Fruit fly (Drosophila melanogaster) whole organism, prepupa: ENCODE results near the gene CG9173.
"Not testable (repeated sequence)": the region's sequence is repeated elsewhere in the genome, so short reads cannot be mapped to it uniquely, and the experiment has no call there.

ENCODE experiments used
- Blimp-1 ChIP-seq: fragments of 200-800 bp; sonication (Bioruptor generic); optimal IDR thresholded peaks from 3 replicates; lab custom pipeline; 2017; ENCODE audit warnings: missing biosample characterization, missing genetic modification characterization, mild to moderate bottlenecking, moderate library complexity, missing genetic modification reagents
- CG10631 ChIP-seq: fragments of 200-800 bp; sonication (Bioruptor generic); optimal IDR thresholded peaks from 2 replicates; lab custom pipeline; 2016; ENCODE audit warnings: missing biosample characterization, missing genetic modification characterization
- CG11294 ChIP-seq: fragments of 200-800 bp; sonication (Bioruptor generic); IDR thresholded peaks from 2 replicates; pipeline ENCODE4 v1.3.6; 2022; ENCODE audit warnings: missing biosample characterization, missing genetic modification characterization
- CG11902 ChIP-seq: fragments of 200-800 bp; sonication (Bioruptor generic); optimal IDR thresholded peaks from 3 replicates; lab custom pipeline; 2016; ENCODE audit warnings: missing biosample characterization, missing genetic modification characterization
- CG15336 ChIP-seq: fragments of 200-800 bp; sonication (Bioruptor generic); IDR thresholded peaks from 2 replicates; pipeline ENCODE4 v1.3.6; 2022; ENCODE audit warnings: missing biosample characterization, missing genetic modification characterization
- CG1621 ChIP-seq: fragments of 200-800 bp; sonication (Bioruptor generic); optimal IDR thresholded peaks from 3 replicates; lab custom pipeline; 2018; ENCODE audit warnings: missing biosample characterization, mild to moderate bottlenecking, missing genetic modification characterization
- CG16779 ChIP-seq: fragments of 200-800 bp; sonication (Bioruptor generic); optimal IDR thresholded peaks from 3 replicates; lab custom pipeline; 2017; ENCODE audit warnings: missing biosample characterization, mild to moderate bottlenecking, missing genetic modification characterization
- CG3032 ChIP-seq: fragments of 200-800 bp; optimal IDR thresholded peaks from 2 replicates; lab custom pipeline; 2019; ENCODE audit warnings: missing biosample characterization, mild to moderate bottlenecking, missing genetic modification characterization, moderate library complexity
- CG31627 ChIP-seq: fragments of 200-800 bp; sonication (Bioruptor generic); optimal IDR thresholded peaks from 3 replicates; lab custom pipeline; 2016; ENCODE audit warnings: missing biosample characterization, missing genetic modification characterization
- CG3919 ChIP-seq: fragments of 200-800 bp; sonication (Bioruptor generic); optimal IDR thresholded peaks from 3 replicates; lab custom pipeline; 2016; ENCODE audit warnings: missing biosample characterization, missing genetic modification characterization
- CG6163 ChIP-seq: fragments of 200-800 bp; sonication (Bioruptor generic); IDR thresholded peaks from 3 replicates; pipeline ENCODE4 v1.3.6; 2022; ENCODE audit warnings: missing biosample characterization, missing genetic modification characterization
- CG6276 ChIP-seq: fragments of 200-800 bp; sonication (Bioruptor generic); optimal IDR thresholded peaks from 2 replicates; lab custom pipeline; 2017; ENCODE audit warnings: missing biosample characterization, mild to moderate bottlenecking, missing genetic modification characterization
- CG6792 ChIP-seq: fragments of 200-800 bp; sonication (Bioruptor generic); optimal IDR thresholded peaks from 3 replicates; lab custom pipeline; 2016; ENCODE audit warnings: missing biosample characterization, missing genetic modification characterization
- CG6808 ChIP-seq: fragments of 200-800 bp; sonication (Bioruptor generic); optimal IDR thresholded peaks from 3 replicates; lab custom pipeline; 2017; ENCODE audit warnings: missing biosample characterization, missing genetic modification characterization, mild to moderate bottlenecking, moderate library complexity, missing genetic modification reagents
- CG6854 ChIP-seq: fragments of 200-800 bp; sonication (Bioruptor generic); optimal IDR thresholded peaks from 2 replicates; lab custom pipeline; 2017; ENCODE audit warnings: missing biosample characterization, mild to moderate bottlenecking, missing genetic modification characterization
- CG8119 ChIP-seq: fragments of 200-800 bp; sonication (Bioruptor generic); IDR thresholded peaks from 3 replicates; pipeline ENCODE4 v1.3.6; 2022; ENCODE audit warnings: missing biosample characterization, missing genetic modification characterization
- CG8632 ChIP-seq: fragments of 200-800 bp; sonication (Bioruptor generic); optimal IDR thresholded peaks from 3 replicates; lab custom pipeline; 2016; ENCODE audit warnings: missing biosample characterization, missing genetic modification characterization
- Eip75B ChIP-seq: fragments of 200-800 bp; sonication (Bioruptor generic); optimal IDR thresholded peaks from 3 replicates; lab custom pipeline; 2016; ENCODE audit warnings: missing biosample characterization, missing genetic modification characterization
- Eip93F ChIP-seq: fragments of 200-800 bp; sonication (Bioruptor generic); optimal IDR thresholded peaks from 2 replicates; lab custom pipeline; 2016; ENCODE audit warnings: missing biosample characterization, mild to moderate bottlenecking, missing genetic modification characterization
- Ets21C ChIP-seq: fragments of 200-800 bp; sonication (Bioruptor generic); optimal IDR thresholded peaks from 3 replicates; lab custom pipeline; 2016; ENCODE audit warnings: missing biosample characterization, missing genetic modification characterization
- Ets96B ChIP-seq: fragments of 200-800 bp; optimal IDR thresholded peaks from 2 replicates; lab custom pipeline; 2019; ENCODE audit warnings: missing biosample characterization, mild to moderate bottlenecking, missing genetic modification characterization, moderate library complexity
- Gug ChIP-seq: fragments of 200-800 bp; sonication (Bioruptor generic); IDR thresholded peaks from 2 replicates; pipeline ENCODE4 v1.3.6; 2022; ENCODE audit warnings: missing biosample characterization, missing genetic modification characterization
- Hr38 ChIP-seq: sonication (Bioruptor generic); optimal IDR thresholded peaks from 2 replicates; lab custom pipeline; 2016; ENCODE audit warnings: missing biosample characterization, missing genetic modification characterization
- Hr39 ChIP-seq: fragments of 200-800 bp; sonication (Bioruptor generic); optimal IDR thresholded peaks from 2 replicates; lab custom pipeline; 2016; ENCODE audit warnings: missing biosample characterization, missing genetic modification characterization
- Hr4 ChIP-seq: fragments of 200-800 bp; sonication (Bioruptor generic); optimal IDR thresholded peaks from 3 replicates; lab custom pipeline; 2016; ENCODE audit warnings: missing biosample characterization, missing genetic modification characterization
- Lpt ChIP-seq: fragments of 200-800 bp; sonication (Bioruptor generic); optimal IDR thresholded peaks from 3 replicates; lab custom pipeline; 2016; ENCODE audit warnings: missing biosample characterization, missing genetic modification characterization
- Met ChIP-seq: fragments of 200-800 bp; sonication (Bioruptor generic); optimal IDR thresholded peaks from 3 replicates; lab custom pipeline; 2016; ENCODE audit warnings: missing biosample characterization, missing genetic modification characterization
- OdsH ChIP-seq: fragments of 200-800 bp; sonication (Bioruptor generic); optimal IDR thresholded peaks from 3 replicates; lab custom pipeline; 2016; ENCODE audit warnings: missing biosample characterization, missing genetic modification characterization
- Smox ChIP-seq: fragments of 200-800 bp; sonication (Bioruptor generic); optimal IDR thresholded peaks from 3 replicates; lab custom pipeline; 2016; ENCODE audit warnings: missing biosample characterization, missing genetic modification characterization
- Sox14 ChIP-seq: fragments of 200-800 bp; sonication (Bioruptor generic); optimal IDR thresholded peaks from 3 replicates; lab custom pipeline; 2016; ENCODE audit warnings: missing biosample characterization, missing genetic modification characterization
- Sox15 ChIP-seq: fragments of 200-800 bp; sonication (Bioruptor generic); optimal IDR thresholded peaks from 3 replicates; lab custom pipeline; 2016; ENCODE audit warnings: missing biosample characterization, missing genetic modification characterization
- achi ChIP-seq: fragments of 200-800 bp; sonication (Bioruptor generic); optimal IDR thresholded peaks from 3 replicates; lab custom pipeline; 2016; ENCODE audit warnings: missing biosample characterization, missing genetic modification characterization
- cyc ChIP-seq: fragments of 200-800 bp; sonication (Bioruptor generic); optimal IDR thresholded peaks from 3 replicates; lab custom pipeline; 2016; ENCODE audit warnings: missing biosample characterization, missing genetic modification characterization
- dac ChIP-seq: fragments of 200-800 bp; sonication (Bioruptor generic); optimal IDR thresholded peaks from 2 replicates; lab custom pipeline; 2017; ENCODE audit warnings: missing biosample characterization, mild to moderate bottlenecking, missing genetic modification characterization
- dsx ChIP-seq: fragments of 200-800 bp; optimal IDR thresholded peaks from 3 replicates; lab custom pipeline; 2019; ENCODE audit warnings: missing biosample characterization, mild to moderate bottlenecking, missing genetic modification characterization, moderate library complexity; ENCODE audit not compliant: poor library complexity, severe bottlenecking
- eg ChIP-seq: fragments of 200-800 bp; sonication (Bioruptor generic); IDR thresholded peaks from 3 replicates; pipeline ENCODE4 v1.3.6; 2022; ENCODE audit warnings: missing biosample characterization, missing genetic modification characterization
- esn ChIP-seq: fragments of 200-800 bp; sonication (Bioruptor generic); optimal IDR thresholded peaks from 2 replicates; lab custom pipeline; 2016; ENCODE audit warnings: missing biosample characterization, mild to moderate bottlenecking, missing genetic modification characterization, moderate library complexity
- fd85E ChIP-seq: fragments of 200-800 bp; sonication (Bioruptor generic); optimal IDR thresholded peaks from 3 replicates; lab custom pipeline; 2016; ENCODE audit warnings: missing biosample characterization, missing genetic modification characterization
- fkh ChIP-seq: fragments of 200-800 bp; sonication (Bioruptor generic); optimal IDR thresholded peaks from 3 replicates; lab custom pipeline; 2017; ENCODE audit warnings: missing biosample characterization, mild to moderate bottlenecking, missing genetic modification characterization, moderate library complexity
- lz ChIP-seq: fragments of 200-800 bp; sonication (Bioruptor generic); optimal IDR thresholded peaks from 3 replicates; lab custom pipeline; 2016; ENCODE audit warnings: missing biosample characterization, missing genetic modification characterization
- net ChIP-seq: fragments of 200-800 bp; sonication (Bioruptor generic); optimal IDR thresholded peaks from 3 replicates; lab custom pipeline; 2016; ENCODE audit warnings: missing biosample characterization, missing genetic modification characterization
- salr ChIP-seq, 2 experiments: fragments of 200-800 bp; sonication (Bioruptor generic); optimal IDR thresholded peaks; 3 replicates each; lab custom pipeline; 2016 to 2018; ENCODE audit warnings: missing biosample characterization in 2 of 2, missing genetic modification characterization in 2 of 2, mild to moderate bottlenecking in 1 of 2
- ss ChIP-seq, 2 experiments: fragments of 200-800 bp; sonication (Bioruptor generic); optimal IDR thresholded peaks; 2 replicates in 1 of 2; 3 replicates in 1 of 2; lab custom pipeline; 2017 to 2018; ENCODE audit warnings: mild to moderate bottlenecking in 2 of 2, missing biosample characterization in 2 of 2, missing genetic modification characterization in 2 of 2, moderate library complexity in 1 of 2
- svp ChIP-seq: fragments of 200-800 bp; sonication (Bioruptor generic); peaks from one replicate; lab custom pipeline; 2016; ENCODE audit warnings: missing biosample characterization, missing genetic modification characterization
- vri ChIP-seq: fragments of 200-800 bp; sonication (Bioruptor generic); optimal IDR thresholded peaks from 3 replicates; lab custom pipeline; 2016; ENCODE audit warnings: missing biosample characterization, mild to moderate bottlenecking, missing genetic modification characterization

CG9173 gene

DNA sequence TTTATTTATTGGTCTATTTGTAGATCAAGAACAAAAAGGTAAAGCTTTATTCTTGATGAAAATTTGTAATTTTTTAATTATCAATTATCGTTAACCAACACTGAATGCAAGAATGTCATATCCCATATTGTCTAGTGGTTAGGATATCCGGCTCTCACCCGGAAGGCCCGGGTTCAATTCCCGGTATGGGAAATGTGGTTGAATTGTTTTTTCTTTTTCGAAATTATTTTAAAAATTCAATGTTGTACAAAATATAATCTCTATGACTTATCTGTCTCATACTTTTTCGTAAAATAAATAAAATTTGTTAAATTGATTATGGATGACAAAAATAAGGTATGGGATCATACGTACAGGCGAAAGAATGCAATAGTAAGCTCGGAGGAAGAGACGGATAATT, 25.0 kb downstream of the CG9173 start, which contains the start of gene CG32320:
Gene CG32320 (plus strand): TSS at position 301 of the 400 bp plus-strand sequence.
- TF ChIP-seq Blimp-1, CG3919, Met (GFP tag; lab: Kevin White, UChicago): not testable (repeated sequence)

- TF ChIP-seq CG1621 = no peak
- TF ChIP-seq Lpt (GFP tag; lab: Kevin White, UChicago) = no peak
- TF ChIP-seq dac (GFP tag; lab: Kevin White, UChicago) = no peak
These were observed 28.8 kb downstream of the CG9173 start for dm6 chr3L:1394463-1394862.

DNA sequence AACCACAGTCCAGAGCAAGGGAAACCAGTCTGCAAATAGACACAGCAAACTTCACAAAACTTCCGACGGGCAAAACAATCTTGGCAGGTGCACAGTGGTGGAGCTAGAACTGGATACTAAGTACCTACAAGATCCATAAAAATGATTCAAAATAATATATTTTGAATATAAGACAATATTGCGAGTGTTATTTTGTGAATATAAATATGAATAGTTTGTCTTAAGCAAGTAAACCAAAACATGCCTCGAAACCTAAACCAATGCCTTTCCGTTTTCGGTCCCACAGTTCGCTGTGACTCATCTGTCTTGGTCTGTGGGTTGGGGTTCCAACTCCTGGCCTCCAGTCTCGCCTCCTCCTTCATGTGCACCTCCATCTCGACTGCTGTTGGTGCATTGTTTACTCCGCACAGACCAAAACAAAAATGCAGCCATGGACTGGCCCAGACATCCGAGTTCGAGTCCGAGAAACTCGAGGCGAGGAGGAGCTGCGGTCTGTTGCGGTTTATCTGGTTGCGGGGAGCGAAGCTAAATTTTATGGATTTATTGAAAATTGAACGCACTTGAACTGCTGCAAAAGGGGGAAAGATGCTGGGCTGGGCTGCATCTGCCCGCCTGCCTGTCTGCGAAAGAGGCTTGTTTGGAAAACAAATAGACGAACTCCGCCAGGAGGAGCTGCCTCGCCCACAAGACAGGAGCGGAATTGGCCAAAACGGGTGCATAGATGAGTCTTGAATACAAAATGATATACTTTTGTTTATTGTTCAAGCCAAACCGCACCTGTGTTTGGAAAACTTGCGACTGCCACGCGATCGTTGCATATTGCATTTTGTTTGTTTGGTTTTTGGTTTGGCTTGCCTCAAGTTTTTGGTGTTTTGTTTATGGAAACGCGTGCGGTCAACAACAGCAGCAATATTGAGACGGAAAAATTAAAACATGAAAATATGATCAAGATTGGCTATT, 31.0 kb downstream of the CG9173 start:
- no peak for TF ChIP-seq Hr38 (GFP tag; lab: Kevin White, UChicago)
- TF ChIP-seq Hr39 (GFP tag; lab: Kevin White, UChicago) = no peak
- no peak for TF ChIP-seq vri (GFP tag; lab: Kevin White, UChicago)
- peak; percentile 33 for TF ChIP-seq Sox15
- TF ChIP-seq CG6163 (GFP tag; lab: Robert Waterston, UW) = peak; percentile 94
- peak; percentile 84 for TF ChIP-seq CG10631 (GFP tag; lab: Kevin White, UChicago)
- TF ChIP-seq Sox14 (GFP tag; lab: Kevin White, UChicago) = peak; percentile 84
- peak; percentile 80 for TF ChIP-seq CG8119 (GFP tag; lab: Robert Waterston, UW)
- peak; percentile 71 for TF ChIP-seq dac (GFP tag; lab: Kevin White, UChicago)
- no peak for TF ChIP-seq Blimp-1 (GFP tag; lab: Kevin White, UChicago)
- no peak for TF ChIP-seq CG6854 (GFP tag; lab: Kevin White, UChicago)
- TF ChIP-seq CG15336 = peak; percentile 82
- peak; percentile 72 for TF ChIP-seq CG6792 (GFP tag; lab: Kevin White, UChicago)
- peak; percentile 66 for TF ChIP-seq CG6276
- no peak for TF ChIP-seq Smox
- TF ChIP-seq salr (GFP tag; optimal IDR thresholded peaks at IDR 0.05; lab: Kevin White, UChicago) = peak; percentile 67 to 74
- peak; percentile 77 for TF ChIP-seq Eip75B
- peak; percentile 26 for TF ChIP-seq Met (GFP tag; lab: Kevin White, UChicago)
- no peak for TF ChIP-seq Eip93F (GFP tag; lab: Kevin White, UChicago)
- TF ChIP-seq Gug (GFP tag; lab: Robert Waterston, UW) = peak; percentile 64
- no peak for TF ChIP-seq fkh (GFP tag; lab: Kevin White, UChicago)
- peak; percentile 73 to 74 for TF ChIP-seq ss (GFP tag; optimal IDR thresholded peaks at IDR 0.05; lab: Kevin White, UChicago)
- peak; percentile 78 for TF ChIP-seq OdsH (GFP tag; lab: Kevin White, UChicago)
- peak; percentile 5 for TF ChIP-seq CG11902 (GFP tag; lab: Kevin White, UChicago)
- TF ChIP-seq svp = peak; percentile 50
- TF ChIP-seq CG11294 (GFP tag; lab: Robert Waterston, UW) = 0 out of 2 replicates have a peak, but pooled peaks have one; percentile 25
- TF ChIP-seq fd85E (GFP tag; lab: Kevin White, UChicago) = peak; percentile 28
- TF ChIP-seq dsx = peak; percentile 85
- peak; percentile 85 for TF ChIP-seq CG3032 (tag; lab: Kevin White, UChicago)
- TF ChIP-seq Hr4 (GFP tag; lab: Kevin White, UChicago) = peak; percentile 80
- TF ChIP-seq eg (GFP tag; lab: Robert Waterston, UW) = peak; percentile 60
- peak; percentile 29 for TF ChIP-seq esn (GFP tag; lab: Kevin White, UChicago)
- TF ChIP-seq Ets21C = no peak
- peak; percentile 86 for TF ChIP-seq achi (GFP tag; lab: Kevin White, UChicago)
- peak; percentile 92 for TF ChIP-seq Ets96B (tag; lab: Kevin White, UChicago)
- TF ChIP-seq CG6808 (GFP tag; lab: Kevin White, UChicago) = peak; percentile 88
- TF ChIP-seq CG16779 (tag; lab: Kevin White, UChicago) = peak; percentile 68
- TF ChIP-seq net (GFP tag; lab: Kevin White, UChicago) = peak; percentile 72
- TF ChIP-seq lz (GFP tag; lab: Kevin White, UChicago) = peak; percentile 20
- peak; percentile 71 for TF ChIP-seq CG8632 (GFP tag; lab: Kevin White, UChicago)
- no peak for TF ChIP-seq cyc (GFP tag; lab: Kevin White, UChicago)
- no peak for TF ChIP-seq CG31627 (GFP tag; lab: Kevin White, UChicago)
